Worm (Caenorhabditis elegans) whole organism, L2 larva: ENCODE measurements around the gene Y40A1A.3.

Experiments
- ZK546.5 ChIP-seq: sonication (generic microtip); optimal IDR thresholded peaks from 2 replicates; lab custom pipeline; 2017; ENCODE audit warnings: missing biosample characterization, missing genetic modification characterization
- ceh-16 ChIP-seq: fragments of 150-350 bp; optimal IDR thresholded peaks from 2 replicates; lab custom pipeline; 2014; ENCODE audit warnings: missing biosample characterization, missing genetic modification characterization
- snpc-4 ChIP-seq: fragments of 150-350 bp; optimal IDR thresholded peaks from 2 replicates; lab custom pipeline; 2014; ENCODE audit warnings: missing biosample characterization, missing genetic modification characterization

ce11 chrX:2012491-2013201, 14.8 kb upstream of the Y40A1A.3 start, which contains the start of gene Y102A11A.9:
- no peak for TF ChIP-seq ceh-16 (tag; lab: Kevin White, UChicago)
- TF ChIP-seq ZK546.5 (tag; lab: Kevin White, UChicago), result no peak
- no peak for TF ChIP-seq snpc-4 (tag; lab: Kevin White, UChicago)
